Fruit fly (Drosophila melanogaster): ENCODE results near the gene Sarm.

Gene Sarm

dm6 chr3L:8024278-8025140, 39.2 kb upstream of the Sarm start (continued):
- TF ChIP-seq gsb (GFP tag; IDR thresholded peaks at IDR 0.05) (peak; percentile 56), CG13296 (GFP tag; optimal IDR thresholded peaks at IDR 0.05) (peak; percentile 48), CG12744 (GFP tag; optimal IDR thresholded peaks at IDR 0.05) (no peak), CG10267 (tag; optimal IDR thresholded peaks at IDR 0.05) (peak; percentile 23), ham (GFP tag; IDR thresholded peaks at IDR 0.05) (0 out of 2 replicates have a peak, but pooled peaks have one; percentile 18), Usf (GFP tag; optimal IDR thresholded peaks at IDR 0.05) (no peak), Fer2 (tag; optimal IDR thresholded peaks at IDR 0.05) (peak; percentile 8), tin (GFP tag; optimal IDR thresholded peaks at IDR 0.05) (peak; percentile 19), CG10543 (GFP tag; optimal IDR thresholded peaks at IDR 0.05) (peak; percentile 85), ems (GFP tag; optimal IDR thresholded peaks at IDR 0.05) (no peak), Mad (GFP tag; optimal IDR thresholded peaks at IDR 0.05) (no peak), Max (GFP tag; optimal IDR thresholded peaks at IDR 0.05) (peak; percentile 55), CG10321 (GFP tag; IDR thresholded peaks at IDR 0.05) (no peak; the same call in 1 of the 2 replicates), CG1024 (GFP tag; IDR thresholded peaks at IDR 0.05) (no peak), ro (GFP tag; IDR thresholded peaks at IDR 0.05) (peak; percentile 23; the same call in 1 of the 2 replicates), CG8290 (GFP tag; optimal IDR thresholded peaks at IDR 0.05) (no peak), CG8290 (tag; optimal IDR thresholded peaks at IDR 0.05) (peak in 1 of 2 experiments; percentile 68), sim (GFP tag; IDR thresholded peaks at IDR 0.05) (no peak), nmo (GFP tag; optimal IDR thresholded peaks at IDR 0.05) (peak; percentile 82), YL-1 (GFP tag; optimal IDR thresholded peaks at IDR 0.05) (no peak), corto (GFP tag; optimal IDR thresholded peaks at IDR 0.05) (no peak), Med (GFP tag) (peak; percentile 73), ewg (GFP tag; optimal IDR thresholded peaks at IDR 0.05) (no peak), CG9437 (GFP tag; optimal IDR thresholded peaks at IDR 0.05) (peak; percentile 21), grn (GFP tag; optimal IDR thresholded peaks at IDR 0.05) (no peak), kay (GFP tag; optimal IDR thresholded peaks at IDR 0.05) (peak; percentile 5), dpn (GFP tag; optimal IDR thresholded peaks at IDR 0.05) (peak in 1 of 2 experiments; percentile 12), nau (GFP tag; optimal IDR thresholded peaks at IDR 0.05) (no peak), CG12769 (tag; optimal IDR thresholded peaks at IDR 0.05) (peak; percentile 98), CG15269 (tag; optimal IDR thresholded peaks at IDR 0.05) (peak; percentile 59), NC2β (GFP tag; optimal IDR thresholded peaks at IDR 0.05) (no peak), mirr (GFP tag; optimal IDR thresholded peaks at IDR 0.05) (peak; percentile 11), chif (GFP tag; optimal IDR thresholded peaks at IDR 0.05) (no peak), CG31224 (GFP tag; IDR thresholded peaks at IDR 0.05) (peak; percentile 53), Ravus (GFP tag; IDR thresholded peaks at IDR 0.05) (no peak), CG4404 (GFP tag; IDR thresholded peaks at IDR 0.05) (no peak), zen2 (GFP tag; IDR thresholded peaks at IDR 0.05; ENCODE audit: partially characterized antibody) (no peak), chm (GFP tag; IDR thresholded peaks at IDR 0.05) (no peak), jing (GFP tag; optimal IDR thresholded peaks at IDR 0.05) (no peak), CG3163 (GFP tag; optimal IDR thresholded peaks at IDR 0.05) (no peak), tll (GFP tag; optimal IDR thresholded peaks at IDR 0.05) (no peak), gfzf (GFP tag; optimal IDR thresholded peaks at IDR 0.05) (no peak), CG7745 (tag; optimal IDR thresholded peaks at IDR 0.05) (peak; percentile 96), dan (GFP tag; IDR thresholded peaks at IDR 0.05) (no peak), btn (GFP tag; optimal IDR thresholded peaks at IDR 0.05) (no peak), CG30431 (GFP tag; optimal IDR thresholded peaks at IDR 0.05) (no peak), NC2α (GFP tag; optimal IDR thresholded peaks at IDR 0.05) (no peak), tgo (GFP tag; IDR thresholded peaks at IDR 0.05) (peak; percentile 72), CG43689 (GFP tag; IDR thresholded peaks at IDR 0.05) (no peak), CG34376 (GFP tag; optimal IDR thresholded peaks at IDR 0.05) (no peak)

Measured in whole organism, embryonic.